Worm (Caenorhabditis elegans) whole organism, L1 larva: ENCODE measurements around the gene wapl-1.

ENCODE experiments used
- C16A3.4 ChIP-seq: fragments of 150-350 bp; optimal IDR thresholded peaks from 2 replicates; lab custom pipeline; 2014; ENCODE audit warnings: missing biosample characterization, missing genetic modification characterization
- F16B12.6 ChIP-seq: fragments of 150-350 bp; optimal IDR thresholded peaks from 2 replicates; lab custom pipeline; 2014; ENCODE audit warnings: missing biosample characterization, missing genetic modification characterization
- aha-1 ChIP-seq: fragments of 150-350 bp; optimal IDR thresholded peaks from 2 replicates; lab custom pipeline; 2014; ENCODE audit warnings: missing biosample characterization, missing genetic modification characterization
- alr-1 ChIP-seq: fragments of 200-800 bp; sonication (Bioruptor generic); optimal IDR thresholded peaks from 2 replicates; lab custom pipeline; 2018; ENCODE audit warnings: borderline replicate concordance, mild to moderate bottlenecking, missing genetic modification characterization, missing compliant biosample characterization
- aly-2 ChIP-seq: fragments of 150-350 bp; optimal IDR thresholded peaks from 2 replicates; lab custom pipeline; 2014; ENCODE audit warnings: missing biosample characterization, missing genetic modification characterization
- ceh-8 ChIP-seq: fragments of 200-800 bp; sonication (Bioruptor generic); optimal IDR thresholded peaks from 2 replicates; lab custom pipeline; 2018; ENCODE audit warnings: mild to moderate bottlenecking, missing genetic modification characterization, moderate library complexity, missing compliant biosample characterization
- ceh-82 ChIP-seq, 3 experiments: fragments of 150-350 bp in 1 of 3; sonication (generic microtip) in 2 of 3; optimal IDR thresholded peaks; 2 replicates each; lab custom pipeline; 2014 to 2017; ENCODE audit warnings: missing biosample characterization in 3 of 3, missing genetic modification characterization in 3 of 3
- ceh-88 ChIP-seq: fragments of 200-800 bp; sonication (Bioruptor generic); IDR thresholded peaks from 2 replicates; pipeline ENCODE4 v1.3.6; 2022; ENCODE audit warnings: missing genetic modification characterization, missing compliant biosample characterization
- ceh-90 ChIP-seq: sonication (generic microtip); optimal IDR thresholded peaks from 2 replicates; lab custom pipeline; 2016; ENCODE audit warnings: missing genetic modification characterization, missing compliant biosample characterization
- ces-1 ChIP-seq: fragments of 150-350 bp; optimal IDR thresholded peaks from 2 replicates; lab custom pipeline; 2014; ENCODE audit warnings: missing biosample characterization, missing genetic modification reagents, missing genetic modification characterization
- efl-1 ChIP-seq, 4 experiments: fragments of 150-350 bp; optimal IDR thresholded peaks in 3 of 4; peaks in 1 of 4; 1 replicate in 1 of 4; 2 replicates in 3 of 4; lab custom pipeline; 2014; ENCODE audit warnings: missing biosample characterization in 2 of 4, missing genetic modification characterization in 2 of 4, missing genetic modification reagents in 2 of 4
- efl-3 ChIP-seq: fragments of 200-800 bp; sonication (Bioruptor generic); optimal IDR thresholded peaks from 2 replicates; lab custom pipeline; 2018; ENCODE audit warnings: mild to moderate bottlenecking, missing genetic modification characterization, missing compliant biosample characterization
- egl-13 ChIP-seq: sonication (generic microtip); optimal IDR thresholded peaks from 2 replicates; lab custom pipeline; 2016; ENCODE audit warnings: missing genotype, missing genetic modification reagents, missing genetic modification characterization, missing compliant biosample characterization
- egl-27 ChIP-seq, 2 experiments: fragments of 150-350 bp in 1 of 2; sonication (generic microtip); optimal IDR thresholded peaks; 3 replicates each; lab custom pipeline; 2017 to 2018; ENCODE audit warnings: missing biosample characterization in 2 of 2, missing genetic modification characterization in 2 of 2, missing genetic modification reagents in 2 of 2
- elt-3 ChIP-seq, 6 experiments: fragments of 150-350 bp in 1 of 6; sonication (generic microtip); optimal IDR thresholded peaks; 2 replicates each; lab custom pipeline; 2017 to 2018; ENCODE audit warnings: missing biosample characterization in 6 of 6, missing genetic modification characterization in 6 of 6, inconsistent platforms in 1 of 6
- hlh-4 ChIP-seq: sonication (generic microtip); optimal IDR thresholded peaks from 2 replicates; lab custom pipeline; 2016; ENCODE audit warnings: mild to moderate bottlenecking, missing genetic modification characterization, missing compliant biosample characterization
- irx-1 ChIP-seq: sonication (generic microtip); optimal IDR thresholded peaks from 2 replicates; lab custom pipeline; 2016; ENCODE audit warnings: missing genetic modification characterization, missing compliant biosample characterization
- isw-1 ChIP-seq: fragments of 200-800 bp; sonication (Bioruptor generic); IDR thresholded peaks from 2 replicates; pipeline ENCODE4 v1.3.6; 2022; ENCODE audit warnings: missing genetic modification characterization, missing compliant biosample characterization
- jun-1 ChIP-seq: fragments of 150-350 bp; optimal IDR thresholded peaks from 2 replicates; lab custom pipeline; 2014; ENCODE audit warnings: missing biosample characterization, missing genetic modification reagents, missing genetic modification characterization
- lin-13 ChIP-seq: fragments of 150-350 bp; optimal IDR thresholded peaks from 2 replicates; lab custom pipeline; 2014; ENCODE audit warnings: missing biosample characterization, missing genetic modification reagents, missing genetic modification characterization
- lin-14 ChIP-seq: fragments of 200-800 bp; sonication (Bioruptor generic); optimal IDR thresholded peaks from 2 replicates; lab custom pipeline; 2018; ENCODE audit warnings: mild to moderate bottlenecking, missing genetic modification characterization, moderate library complexity, missing compliant biosample characterization
- lin-15B ChIP-seq: fragments of 150-350 bp; sonication (generic microtip); optimal IDR thresholded peaks from 3 replicates; lab custom pipeline; 2014; ENCODE audit warnings: missing biosample characterization, missing genetic modification characterization
- lin-35 ChIP-seq, 2 experiments: fragments of 150-350 bp; optimal IDR thresholded peaks; 2 replicates each; lab custom pipeline; 2014; ENCODE audit warnings: missing biosample characterization in 2 of 2, missing genetic modification characterization in 2 of 2, missing genetic modification reagents in 2 of 2
- lsy-2 ChIP-seq, 2 experiments: fragments of 150-350 bp; optimal IDR thresholded peaks; 2 replicates each; lab custom pipeline; 2014; ENCODE audit warnings: missing biosample characterization in 2 of 2, missing genetic modification characterization in 2 of 2
- mab-9 ChIP-seq: fragments of 200-800 bp; sonication (Bioruptor generic); IDR thresholded peaks from 2 replicates; pipeline ENCODE4 v1.3.6; 2022; ENCODE audit warnings: missing genetic modification reagents, missing genetic modification characterization, missing compliant biosample characterization
- mdl-1 ChIP-seq, 2 experiments: fragments of 150-350 bp; optimal IDR thresholded peaks; 2 replicates each; lab custom pipeline; 2014 to 2017; ENCODE audit warnings: missing biosample characterization in 2 of 2, missing genetic modification characterization in 2 of 2, inconsistent platforms in 1 of 2
- mep-1 ChIP-seq: fragments of 150-350 bp; optimal IDR thresholded peaks from 2 replicates; lab custom pipeline; 2014; ENCODE audit warnings: missing biosample characterization, missing genetic modification characterization
- nhr-11 ChIP-seq: fragments of 150-350 bp; optimal IDR thresholded peaks from 2 replicates; lab custom pipeline; 2014; ENCODE audit warnings: missing biosample characterization, missing genetic modification characterization
- nhr-12 ChIP-seq: sonication (generic microtip); optimal IDR thresholded peaks from 2 replicates; lab custom pipeline; 2017; ENCODE audit warnings: missing biosample characterization, missing genetic modification characterization
- nhr-19 ChIP-seq: fragments of 200-800 bp; sonication (Bioruptor generic); conservative IDR thresholded peaks from 2 replicates; pipeline ENCODE4 v1.3.6; 2022; ENCODE audit warnings: missing genetic modification characterization, missing compliant biosample characterization
- nhr-20 ChIP-seq: sonication (generic microtip); optimal IDR thresholded peaks from 2 replicates; lab custom pipeline; 2016; ENCODE audit warnings: mild to moderate bottlenecking, missing genetic modification characterization, missing compliant biosample characterization
- nhr-28 ChIP-seq: fragments of 150-350 bp; optimal IDR thresholded peaks from 2 replicates; lab custom pipeline; 2014; ENCODE audit warnings: missing biosample characterization, missing genetic modification characterization
- nhr-71 ChIP-seq: sonication (generic microtip); optimal IDR thresholded peaks from 2 replicates; lab custom pipeline; 2016; ENCODE audit warnings: mild to moderate bottlenecking, missing genetic modification characterization, moderate library complexity, missing compliant biosample characterization
- nhr-76 ChIP-seq: sonication (generic microtip); optimal IDR thresholded peaks from 2 replicates; lab custom pipeline; 2017; ENCODE audit warnings: missing biosample characterization, missing genetic modification characterization
- nhr-77 ChIP-seq: fragments of 150-350 bp; optimal IDR thresholded peaks from 2 replicates; lab custom pipeline; 2014; ENCODE audit warnings: missing biosample characterization, missing genetic modification characterization
- nhr-85 ChIP-seq: sonication (generic microtip); peaks from one replicate; lab custom pipeline; 2016; ENCODE audit warnings: missing genetic modification characterization, inconsistent platforms, missing compliant biosample characterization
- pag-3 ChIP-seq: sonication (generic microtip); optimal IDR thresholded peaks from 2 replicates; lab custom pipeline; 2017; ENCODE audit warnings: missing genetic modification characterization, mild to moderate bottlenecking, missing compliant biosample characterization, antibody characterized with exemption, borderline replicate concordance; ENCODE audit not compliant: insufficient read depth
- pqm-1 ChIP-seq: sonication (generic microtip); optimal IDR thresholded peaks from 3 replicates; lab custom pipeline; 2017; ENCODE audit warnings: missing biosample characterization, missing genetic modification characterization
- snpc-4 ChIP-seq: fragments of 150-350 bp; optimal IDR thresholded peaks from 2 replicates; lab custom pipeline; 2014; ENCODE audit warnings: missing biosample characterization, missing genetic modification characterization
- sox-4 ChIP-seq: sonication (generic microtip); optimal IDR thresholded peaks from 2 replicates; lab custom pipeline; 2016; ENCODE audit warnings: missing genetic modification characterization, missing compliant biosample characterization
- sup-37 ChIP-seq: fragments of 200-800 bp; sonication (Bioruptor generic); optimal IDR thresholded peaks from 2 replicates; lab custom pipeline; 2018; ENCODE audit warnings: mild to moderate bottlenecking, missing genetic modification characterization, missing compliant biosample characterization
- swsn-7 ChIP-seq: sonication (generic microtip); optimal IDR thresholded peaks from 2 replicates; lab custom pipeline; 2016; ENCODE audit warnings: missing genetic modification characterization, missing compliant biosample characterization
- tbx-2 ChIP-seq: sonication (generic microtip); optimal IDR thresholded peaks from 2 replicates; lab custom pipeline; 2016; ENCODE audit warnings: missing genetic modification characterization, missing compliant biosample characterization
- tlp-1 ChIP-seq: fragments of 150-350 bp; optimal IDR thresholded peaks from 2 replicates; lab custom pipeline; 2014; ENCODE audit warnings: missing biosample characterization, missing genetic modification characterization
- unc-30 ChIP-seq: sonication (generic microtip); optimal IDR thresholded peaks from 2 replicates; lab custom pipeline; 2017; ENCODE audit warnings: missing biosample characterization, missing genetic modification characterization
- unc-98 ChIP-seq: fragments of 200-800 bp; sonication (Bioruptor generic); IDR thresholded peaks from 2 replicates; pipeline ENCODE4 v1.3.6; 2022; ENCODE audit warnings: missing genetic modification characterization, missing compliant biosample characterization
- vab-15 ChIP-seq: sonication (generic microtip); optimal IDR thresholded peaks from 2 replicates; lab custom pipeline; 2017; ENCODE audit warnings: missing genotype, mild to moderate bottlenecking, missing genetic modification characterization, missing compliant biosample characterization
- xbp-1 ChIP-seq: sonication (generic microtip); optimal IDR thresholded peaks from 2 replicates; lab custom pipeline; 2016; ENCODE audit warnings: missing genetic modification characterization, missing compliant biosample characterization
- zip-4 ChIP-seq: fragments of 200-800 bp; sonication (Bioruptor generic); optimal IDR thresholded peaks from 2 replicates; lab custom pipeline; 2018; ENCODE audit warnings: mild to moderate bottlenecking, missing genetic modification characterization, moderate library complexity, missing compliant biosample characterization
- ztf-11 ChIP-seq, 2 experiments: sonication (generic microtip); optimal IDR thresholded peaks; 2 replicates each; lab custom pipeline; 2016 to 2017; ENCODE audit warnings: missing genetic modification characterization in 2 of 2, missing biosample characterization in 1 of 2, missing compliant biosample characterization in 1 of 2
- ztf-4 ChIP-seq: fragments of 150-350 bp; optimal IDR thresholded peaks from 2 replicates; lab custom pipeline; 2014; ENCODE audit warnings: missing biosample characterization, missing genetic modification characterization

wapl-1 gene

DNA sequence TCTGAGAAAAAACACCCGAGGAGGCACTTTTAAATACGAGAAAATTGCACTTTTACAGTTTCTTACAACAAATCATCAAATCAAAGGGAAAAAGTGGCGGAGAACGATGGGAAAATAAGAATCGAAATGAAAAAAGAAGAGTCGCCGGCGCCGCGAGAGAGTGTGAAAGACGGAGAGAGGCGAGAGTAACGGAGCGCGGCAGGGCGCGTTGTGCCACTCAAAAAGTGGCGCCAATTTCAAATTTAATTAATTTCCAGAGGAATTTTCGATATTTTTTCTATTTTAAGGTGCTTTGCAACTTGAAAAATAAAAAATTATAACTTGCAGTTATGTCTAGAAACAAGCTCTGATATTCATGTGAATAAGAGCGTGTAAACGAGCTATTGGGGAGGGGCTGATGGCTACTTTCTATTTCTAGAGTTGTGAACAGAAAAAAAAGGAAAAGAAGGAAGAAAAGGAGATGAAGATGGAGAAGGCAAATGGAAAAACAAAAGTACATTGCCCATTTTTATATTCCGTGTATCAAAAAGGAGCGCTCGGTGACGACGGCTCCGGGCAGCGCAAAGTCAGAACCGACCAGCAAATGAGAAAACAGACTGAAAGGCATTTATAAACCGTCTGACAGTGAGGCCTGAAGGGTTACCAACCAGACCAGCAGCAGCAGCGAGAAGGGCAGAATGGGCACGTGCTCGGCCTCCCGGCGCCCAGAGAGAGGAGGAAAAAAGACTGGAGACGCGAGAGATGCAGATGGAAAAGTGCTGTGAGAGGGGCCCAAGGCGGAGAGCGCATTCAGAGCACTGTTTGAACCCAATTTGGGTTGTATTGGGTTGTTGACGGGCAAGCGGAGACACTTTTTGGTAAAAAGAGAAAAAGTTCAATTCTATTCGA is 25.6 kb upstream of the wapl-1 start:
- TF ChIP-seq alr-1 (no peak), jun-1 (tag; lab: Kevin White, UChicago) (no peak), lin-15B (tag; lab: Kevin White, UChicago) (no peak), tlp-1 (tag; lab: Kevin White, UChicago) (no peak), nhr-85 (tag; lab: Kevin White, UChicago) (peak; percentile 47), ceh-8 (no peak), nhr-28 (tag; lab: Kevin White, UChicago) (no peak), nhr-71 (tag; lab: Kevin White, UChicago) (peak; percentile 47), egl-27 (tag; optimal IDR thresholded peaks at IDR 0.05; lab: Kevin White, UChicago) (no peak), nhr-20 (peak; percentile 9), unc-30 (tag; lab: Kevin White, UChicago) (no peak), aha-1 (no peak), nhr-12 (tag; lab: Kevin White, UChicago) (no peak), ztf-11 (tag; optimal IDR thresholded peaks at IDR 0.05; lab: Kevin White, UChicago) (peak in 1 of 2 experiments; percentile 38), vab-15 (tag; lab: Kevin White, UChicago) (peak; percentile 41), ces-1 (GFP tag; lab: Kevin White, UChicago) (no peak), ceh-88 (peak; percentile 43; the same call in 1 of the 2 replicates), efl-1 (optimal IDR thresholded peaks at IDR 0.05; lab: Kevin White, UChicago) (peak; percentile 57 to 77), efl-1 (GFP tag; optimal IDR thresholded peaks at IDR 0.05 in 1 of 2; lab: Kevin White, UChicago) (peak; percentile 78 to 97), nhr-76 (tag; lab: Kevin White, UChicago) (no peak), nhr-77 (tag; lab: Kevin White, UChicago) (no peak), irx-1 (tag; lab: Kevin White, UChicago) (no peak), sup-37 (GFP tag; lab: Kevin White, UChicago) (no peak), aly-2 (tag; lab: Kevin White, UChicago) (no peak), ceh-90 (tag; lab: Kevin White, UChicago) (no peak), lsy-2 (tag; optimal IDR thresholded peaks at IDR 0.05; lab: Kevin White, UChicago) (peak; percentile 17 to 35), mab-9 (GFP tag; lab: Robert Waterston, UW) (0 out of 2 replicates have a peak, but pooled peaks have one; percentile 33), zip-4 (GFP tag; lab: Kevin White, UChicago) (peak; percentile 21), mep-1 (no peak), isw-1 (GFP tag; lab: Robert Waterston, UW) (no peak), efl-3 (GFP tag; lab: Kevin White, UChicago) (no peak), xbp-1 (tag; lab: Kevin White, UChicago) (no peak), F16B12.6 (no peak), lin-13 (GFP tag; lab: Kevin White, UChicago) (peak; percentile 3), sox-4 (no peak), tbx-2 (tag; lab: Kevin White, UChicago) (peak; percentile 11), pag-3 (no peak), lin-35 (GFP tag; optimal IDR thresholded peaks at IDR 0.05; lab: Kevin White, UChicago) (peak; percentile 59 to 81), hlh-4 (tag; lab: Kevin White, UChicago) (no peak), unc-98 (GFP tag; lab: Robert Waterston, UW) (no peak), ztf-4 (tag; lab: Kevin White, UChicago) (no peak), lin-14 (peak; percentile 55), swsn-7 (tag; lab: Kevin White, UChicago) (peak; percentile 19), snpc-4 (tag; lab: Kevin White, UChicago) (no peak), C16A3.4 (tag; lab: Kevin White, UChicago) (peak; percentile 54), ceh-82 (tag; optimal IDR thresholded peaks at IDR 0.05; lab: Kevin White, UChicago) (peak in 2 of 3 experiments; percentile 14 to 23), elt-3 (tag; optimal IDR thresholded peaks at IDR 0.05; lab: Kevin White, UChicago) (peak in 1 of 6 experiments; percentile 33), nhr-19 (GFP tag; lab: Robert Waterston, UW) (peak; percentile 34), nhr-11 (no peak), pqm-1 (no peak), egl-13 (tag; lab: Kevin White, UChicago) (no peak), mdl-1 (tag; optimal IDR thresholded peaks at IDR 0.05; lab: Kevin White, UChicago) (peak in 1 of 2 experiments; percentile 86)
